Fruit fly (Drosophila melanogaster) Kc167 (cell line): ENCODE results near the gene ND-SGDH.

ENCODE experiments used
- Myc ChIP-seq: fragments of >200 bp; optimal IDR thresholded peaks from 2 replicates; lab custom pipeline; 2017; ENCODE audit warnings: missing external identifiers
- Sin3A ChIP-seq: fragments of >200 bp; optimal IDR thresholded peaks from 2 replicates; lab custom pipeline; 2018; ENCODE audit warnings: missing external identifiers
- h ChIP-seq: fragments of >200 bp; optimal IDR thresholded peaks from 3 replicates; lab custom pipeline; 2018; ENCODE audit warnings: missing external identifiers
- insv ChIP-seq: fragments of >200 bp; optimal IDR thresholded peaks from 3 replicates; lab custom pipeline; 2018; ENCODE audit warnings: missing external identifiers
- psq ChIP-seq: fragments of >200 bp; optimal IDR thresholded peaks from 2 replicates; lab custom pipeline; 2017; ENCODE audit warnings: missing external identifiers
- ttk ChIP-seq: sonication (Bioruptor generic); optimal IDR thresholded peaks from 2 replicates; lab custom pipeline; 2017; ENCODE audit warnings: missing external identifiers

ND-SGDH gene

dm6 chr3L:12118156-12118555 lies 20.2 kb downstream of the ND-SGDH start, which contains the start of gene ssp:
ssp (plus strand) TSS chr3L:12118257.
- no peak for TF ChIP-seq psq
- TF ChIP-seq Sin3A (lab: Kevin White, UChicago) = no peak

- TF ChIP-seq Sin3A (lab: Kevin White, UChicago) = no peak
Observed at dm6 chr3L:12115966-12116735, 22.2 kb downstream of the ND-SGDH start, which contains the start of gene vers. vers (plus strand) TSS chr3L:12116101.

dm6 chr3L:12115103-12115502 lies 23.3 kb downstream of the ND-SGDH start:
- TF ChIP-seq ttk = no peak

- TF ChIP-seq ttk = no peak
- TF ChIP-seq Sin3A (lab: Kevin White, UChicago) = no peak
Observed at dm6 chr3L:12114188-12114587, 24.2 kb downstream of the ND-SGDH start.

- TF ChIP-seq psq = no peak
- no peak for TF ChIP-seq Sin3A (lab: Kevin White, UChicago)
- no peak for TF ChIP-seq ttk
- TF ChIP-seq insv (lab: Kevin White, UChicago) = no peak
- no peak for TF ChIP-seq Myc
- no peak for TF ChIP-seq h (lab: Kevin White, UChicago)
Observed at dm6 chr3L:12113589-12113988, 24.8 kb downstream of the ND-SGDH start.

- TF ChIP-seq Myc (no peak), insv (lab: Kevin White, UChicago) (no peak), Sin3A (lab: Kevin White, UChicago) (no peak), h (lab: Kevin White, UChicago) (no peak), psq (no peak), ttk (no peak)
Observed at dm6 chr3L:12112967-12113366, 25.4 kb downstream of the ND-SGDH start.

dm6 chr3L:12111081-12111958 lies 27.1 kb downstream of the ND-SGDH start:
- TF ChIP-seq psq (no peak), insv (lab: Kevin White, UChicago) (no peak), h (lab: Kevin White, UChicago) (no peak), Myc (no peak)

- TF ChIP-seq Myc (no peak), ttk (no peak), psq (no peak)
Observed at dm6 chr3L:12109045-12109632, 29.2 kb downstream of the ND-SGDH start.

- TF ChIP-seq Sin3A (lab: Kevin White, UChicago) (no peak), h (lab: Kevin White, UChicago) (no peak), insv (lab: Kevin White, UChicago) (no peak), ttk (no peak), psq (no peak)
Observed at dm6 chr3L:12108515-12108914, 29.9 kb downstream of the ND-SGDH start.

dm6 chr3L:12107378-12107777 lies 31.0 kb downstream of the ND-SGDH start:
- TF ChIP-seq insv (lab: Kevin White, UChicago) (no peak), Myc (no peak), ttk (no peak), Sin3A (lab: Kevin White, UChicago) (no peak), h (lab: Kevin White, UChicago) (no peak), psq (no peak)

dm6 chr3L:12101924-12102383 lies 36.4 kb downstream of the ND-SGDH start:
- no peak for TF ChIP-seq psq
- TF ChIP-seq ttk = no peak
- TF ChIP-seq Sin3A (lab: Kevin White, UChicago) = no peak
- TF ChIP-seq h (lab: Kevin White, UChicago) = no peak
- no peak for TF ChIP-seq Myc
- no peak for TF ChIP-seq insv (lab: Kevin White, UChicago)

dm6 chr3L:12099329-12100031 lies 38.9 kb downstream of the ND-SGDH start:
- TF ChIP-seq Sin3A (lab: Kevin White, UChicago) (no peak), h (lab: Kevin White, UChicago) (no peak), psq (no peak), insv (lab: Kevin White, UChicago) (no peak), ttk (no peak), Myc (no peak)
